Worm (Caenorhabditis elegans): ENCODE data around the gene E02H4.5.

ce11 chrX:14247436-14248103, 7.4 kb downstream of the E02H4.5 start, which contains the start of gene K04C1.5:
- TF ChIP-seq cnd-1 (tag; optimal IDR thresholded peaks at IDR 0.05) (no peak), elt-3 (tag; optimal IDR thresholded peaks at IDR 0.05) (no peak), lin-13 (tag; optimal IDR thresholded peaks at IDR 0.05) (no peak), nhr-76 (tag; optimal IDR thresholded peaks at IDR 0.05) (no peak), unc-62 (GFP tag; optimal IDR thresholded peaks at IDR 0.05) (no peak), pha-4 (tag; optimal IDR thresholded peaks at IDR 0.05) (no peak), ceh-43 (GFP tag; optimal IDR thresholded peaks at IDR 0.05) (no peak), lsy-2 (tag; optimal IDR thresholded peaks at IDR 0.05) (no peak), nhr-237 (tag; optimal IDR thresholded peaks at IDR 0.05) (no peak), ceh-39 (tag; optimal IDR thresholded peaks at IDR 0.05) (no peak), mab-5 (tag; optimal IDR thresholded peaks at IDR 0.05) (no peak), sptf-1 (tag; optimal IDR thresholded peaks at IDR 0.05) (no peak), snpc-4 (tag; optimal IDR thresholded peaks at IDR 0.05) (no peak)

All from whole organism, mixed stage, embryonic.